Fruit fly (Drosophila melanogaster): Measurements from ENCODE around the gene CadN2.

DNA sequence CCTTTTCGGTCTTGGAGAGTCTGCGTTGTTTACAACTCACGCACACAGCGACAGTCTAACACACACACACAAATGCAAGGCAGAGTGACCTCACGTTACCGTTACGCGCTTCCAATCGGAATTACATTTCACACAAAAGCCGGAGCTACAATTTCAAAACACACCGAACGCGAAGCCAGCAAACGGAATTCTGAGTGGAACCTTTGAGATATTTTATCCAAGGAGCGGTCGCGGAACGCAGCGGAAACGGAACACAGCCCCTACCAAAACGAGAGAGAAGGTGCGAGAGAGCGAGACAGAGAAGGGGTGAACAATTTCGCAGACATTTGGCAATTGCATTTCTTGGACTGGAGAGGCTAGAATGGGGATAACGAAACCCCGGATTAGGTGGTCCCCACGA lies 120.9 kb downstream of the CadN2 start:
- TF ChIP-seq aop (GFP tag; IDR thresholded peaks at IDR 0.05) = no peak
- TF ChIP-seq sna (GFP tag; IDR thresholded peaks at IDR 0.05; ENCODE audit: partially characterized antibody) = no peak
- no peak for TF ChIP-seq disco-r (GFP tag; optimal IDR thresholded peaks at IDR 0.05)
- no peak for TF ChIP-seq ttk (GFP tag; IDR thresholded peaks at IDR 0.05)
- TF ChIP-seq jing (GFP tag; optimal IDR thresholded peaks at IDR 0.05) = no peak
- no peak for TF ChIP-seq ap (GFP tag; IDR thresholded peaks at IDR 0.05)
- no peak for TF ChIP-seq CG32767 (GFP tag; IDR thresholded peaks at IDR 0.05)
- peak; percentile 70 for TF ChIP-seq Elba2 (GFP tag; optimal IDR thresholded peaks at IDR 0.05)

Measured in whole organism, embryonic.